Worm (Caenorhabditis elegans): ENCODE data around the gene col-138.
A peak's percentile ranks its signal among the peaks of the same experiment; 100 is the strongest.
"Not testable (repeated sequence)": the region's sequence is repeated elsewhere in the genome, so short reads cannot be mapped to it uniquely, and the experiment has no call there.

The col-138 gene

DNA sequence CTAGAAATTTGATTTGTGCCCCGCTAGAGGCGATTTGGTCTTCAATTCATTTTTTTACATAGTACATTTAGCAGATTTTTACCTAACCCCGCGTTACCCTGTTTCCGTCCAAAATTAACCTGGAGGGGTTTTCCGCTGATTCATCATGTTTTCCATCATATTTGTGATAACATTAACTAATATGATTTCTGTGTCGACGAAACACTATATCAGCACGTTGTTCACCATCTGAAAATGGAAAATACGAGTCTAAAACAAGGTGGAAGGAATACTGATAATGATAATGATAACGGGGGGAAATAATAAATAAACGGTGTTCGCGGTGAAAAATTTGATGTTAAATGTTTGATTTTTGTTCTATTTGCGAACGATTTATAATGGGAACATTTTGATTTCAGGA, 11.8 kb downstream of the col-138 start:
- TF ChIP-seq sma-3 (GFP tag; optimal IDR thresholded peaks at IDR 0.05) (peak; percentile 21), F13H6.1 (tag; optimal IDR thresholded peaks at IDR 0.05) (peak; percentile 50), crh-2 (tag; optimal IDR thresholded peaks at IDR 0.05) (peak; percentile 80), sma-9 (GFP tag; optimal IDR thresholded peaks at IDR 0.05) (peak; percentile 85), sma-9 (tag; optimal IDR thresholded peaks at IDR 0.05) (no peak), elt-1 (tag; optimal IDR thresholded peaks at IDR 0.05) (no peak), fos-1 (tag; optimal IDR thresholded peaks at IDR 0.05) (peak; percentile 99)

DNA sequence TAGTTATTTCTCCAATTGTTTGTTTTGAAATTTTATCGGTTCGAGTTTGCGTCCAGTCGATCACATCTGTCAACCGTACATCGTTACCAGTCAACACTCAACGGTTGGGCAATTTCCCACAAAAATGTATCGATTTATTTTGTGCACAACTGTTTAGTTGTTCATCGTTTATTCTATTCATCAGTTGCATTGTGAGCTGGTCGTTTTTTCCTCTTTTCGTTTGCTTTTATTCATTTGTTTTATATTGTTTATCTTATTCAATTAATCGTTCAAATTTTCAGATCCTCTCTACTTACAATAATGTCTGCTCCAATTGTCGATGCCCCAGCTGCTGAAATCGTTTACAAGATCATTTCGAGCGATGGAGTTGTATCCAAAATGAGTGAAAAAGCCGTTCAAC, 16.6 kb downstream of the col-138 start, which contains the start of gene skr-12:
Gene skr-12 (plus strand): TSS at position 301 of the 400 bp plus-strand sequence.
- TF ChIP-seq snpc-4 (tag; optimal IDR thresholded peaks at IDR 0.05) (no peak), sma-3 (GFP tag; optimal IDR thresholded peaks at IDR 0.05) (no peak), gmeb-1 (tag; optimal IDR thresholded peaks at IDR 0.05) (no peak), ztf-11 (tag; optimal IDR thresholded peaks at IDR 0.05) (no peak), zag-1 (tag; optimal IDR thresholded peaks at IDR 0.05) (no peak), nhr-12 (tag; optimal IDR thresholded peaks at IDR 0.05) (no peak), F13H6.1 (tag; optimal IDR thresholded peaks at IDR 0.05) (no peak), ceh-82 (tag; optimal IDR thresholded peaks at IDR 0.05) (no peak), nhr-6 (tag; optimal IDR thresholded peaks at IDR 0.05) (no peak), nhr-10 (tag; optimal IDR thresholded peaks at IDR 0.05) (no peak), lin-11 (tag; optimal IDR thresholded peaks at IDR 0.05) (no peak), nhr-77 (tag; optimal IDR thresholded peaks at IDR 0.05) (no peak)

DNA sequence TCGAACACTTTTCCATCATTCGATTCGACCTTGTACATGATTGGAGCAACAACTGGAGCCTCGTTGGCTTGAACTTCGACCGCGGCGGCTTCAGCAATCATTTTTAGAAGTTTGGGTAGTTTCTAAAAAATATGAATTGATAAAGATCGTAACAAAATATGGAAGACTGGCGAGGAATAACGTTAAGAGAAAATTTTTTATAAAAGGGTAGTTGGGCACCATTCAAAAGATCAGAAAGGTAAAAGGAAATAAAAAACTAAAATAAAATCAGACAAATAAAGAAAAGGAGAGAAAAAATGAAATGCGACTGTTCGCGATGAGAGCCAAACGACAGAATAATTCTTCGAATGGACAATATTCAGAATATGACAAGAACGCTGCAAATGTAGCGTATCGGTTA, 17.8 kb downstream of the col-138 start, which contains the start of gene skr-8:
Gene skr-8 (minus strand): TSS at position 101 of the 400 bp plus-strand sequence.
- TF ChIP-seq R02D3.7 (tag; optimal IDR thresholded peaks at IDR 0.05); ztf-1 (GFP tag; conservative IDR thresholded peaks at IDR 0.05); nhr-11 (tag; optimal IDR thresholded peaks at IDR 0.05): not testable (repeated sequence)

DNA sequence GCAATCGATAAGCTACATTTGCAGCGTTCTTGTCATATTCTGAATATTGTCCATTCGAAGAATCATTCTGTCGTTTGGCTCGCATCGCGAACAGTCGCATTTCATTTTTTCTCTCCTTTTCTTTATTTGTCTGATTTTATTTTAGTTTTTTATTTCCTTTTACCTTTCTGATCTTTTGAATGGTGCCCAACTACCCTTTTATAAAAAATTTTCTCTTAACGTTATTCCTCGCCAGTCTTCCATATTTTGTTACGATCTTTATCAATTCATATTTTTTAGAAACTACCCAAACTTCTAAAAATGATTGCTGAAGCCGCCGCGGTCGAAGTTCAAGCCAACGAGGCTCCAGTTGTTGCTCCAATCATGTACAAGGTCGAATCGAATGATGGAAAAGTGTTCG, 20.3 kb downstream of the col-138 start, which contains the start of gene skr-9:
Gene skr-9 (plus strand): TSS at position 301 of the 400 bp plus-strand sequence.
- not testable (repeated sequence) for TF ChIP-seq nhr-21 (tag; optimal IDR thresholded peaks at IDR 0.05); zag-1 (tag; optimal IDR thresholded peaks at IDR 0.05); sma-3 (GFP tag; optimal IDR thresholded peaks at IDR 0.05)

DNA sequence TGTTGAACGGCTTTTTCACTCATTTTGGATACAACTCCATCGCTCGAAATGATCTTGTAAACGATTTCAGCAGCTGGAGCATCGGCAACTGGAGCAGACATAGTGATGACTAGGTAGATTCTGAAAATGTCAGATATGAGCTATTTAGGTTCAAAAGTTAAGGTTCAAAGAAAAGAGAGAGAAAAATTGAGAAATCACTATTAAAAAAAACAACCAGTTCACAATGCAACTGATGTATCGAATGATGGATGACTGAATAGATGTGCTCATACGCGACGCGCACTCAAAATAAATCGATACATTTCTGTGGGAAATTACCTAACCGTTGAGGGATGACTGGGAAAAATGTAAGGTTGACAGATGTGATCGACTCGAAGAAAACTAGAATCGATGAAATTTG, 21.0 kb downstream of the col-138 start, which contains the start of gene skr-13:
Gene skr-13 (minus strand): TSS at position 101 of the 400 bp plus-strand sequence.
- TF ChIP-seq alr-1 (tag; optimal IDR thresholded peaks at IDR 0.05) = no peak
- no peak for TF ChIP-seq R02D3.7 (tag; optimal IDR thresholded peaks at IDR 0.05)
- no peak for TF ChIP-seq nhr-129 (tag; optimal IDR thresholded peaks at IDR 0.05)
- TF ChIP-seq ceh-82 (tag; optimal IDR thresholded peaks at IDR 0.05) = no peak
- no peak for TF ChIP-seq peb-1 (tag; optimal IDR thresholded peaks at IDR 0.05)

DNA sequence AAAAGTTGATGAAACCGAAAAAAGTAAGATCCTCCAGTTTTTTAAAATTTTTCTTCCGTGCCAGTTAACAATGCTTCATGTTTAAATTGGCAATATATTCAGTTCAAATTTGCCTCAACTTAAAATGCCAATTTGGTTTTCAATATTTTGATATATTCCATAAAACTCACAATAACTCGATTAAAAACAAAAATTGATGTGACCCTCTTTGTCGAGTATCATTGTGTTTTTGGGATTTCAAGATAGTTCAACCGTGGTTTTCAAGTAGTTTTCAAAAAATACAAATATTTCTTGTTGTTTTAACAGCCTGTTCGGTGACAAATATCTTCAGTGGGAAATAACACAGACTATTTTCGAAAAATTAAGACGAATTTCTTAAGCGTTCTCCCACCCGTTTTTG, 30.5 kb downstream of the col-138 start:
- TF ChIP-seq crh-2 (tag; optimal IDR thresholded peaks at IDR 0.05) (no peak), gmeb-1 (tag; optimal IDR thresholded peaks at IDR 0.05) (no peak), nhr-10 (tag; optimal IDR thresholded peaks at IDR 0.05) (no peak), peb-1 (tag; optimal IDR thresholded peaks at IDR 0.05) (no peak), skn-1 (tag; optimal IDR thresholded peaks at IDR 0.05) (no peak), unc-55 (GFP tag; optimal IDR thresholded peaks at IDR 0.05) (no peak), lin-13 (GFP tag; optimal IDR thresholded peaks at IDR 0.05) (no peak), nhr-25 (tag; optimal IDR thresholded peaks at IDR 0.05) (no peak), zag-1 (tag; optimal IDR thresholded peaks at IDR 0.05) (no peak), ztf-1 (GFP tag; conservative IDR thresholded peaks at IDR 0.05) (no peak), sma-3 (GFP tag; optimal IDR thresholded peaks at IDR 0.05) (no peak), snpc-4 (tag; optimal IDR thresholded peaks at IDR 0.05) (no peak)

DNA sequence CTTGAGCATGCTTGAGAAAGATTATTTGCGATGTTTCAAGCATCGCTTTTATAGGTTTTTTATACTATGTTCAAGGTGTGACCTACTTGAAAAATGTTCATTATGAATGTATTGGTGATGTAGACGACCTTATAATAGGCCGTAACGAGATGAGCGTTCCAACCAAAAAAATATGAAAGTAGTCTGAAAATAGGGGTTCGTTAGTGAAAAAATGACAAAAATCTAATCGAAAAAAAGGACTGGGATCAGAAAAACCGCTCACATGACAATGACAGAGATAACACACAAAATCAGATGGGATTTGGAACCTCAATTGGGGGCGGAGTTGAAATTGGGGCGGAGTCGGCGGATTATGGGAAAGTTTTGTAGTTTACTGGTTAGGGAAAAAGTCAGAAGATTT, 32.7 kb downstream of the col-138 start, which contains the start of gene Y116A8C.40:
Gene Y116A8C.40 (minus strand): TSS at position 101 of the 400 bp plus-strand sequence.
- TF ChIP-seq nhr-6 (tag; optimal IDR thresholded peaks at IDR 0.05) = no peak
- no peak for TF ChIP-seq fos-1 (tag; optimal IDR thresholded peaks at IDR 0.05)
- no peak for TF ChIP-seq nhr-10 (tag; optimal IDR thresholded peaks at IDR 0.05)
- TF ChIP-seq mbf-1 (tag; optimal IDR thresholded peaks at IDR 0.05) = no peak

Measured in whole organism, L2 larva.